Fruit fly (Drosophila melanogaster) whole organism, embryonic: ENCODE measurements around the gene CG31637.

Experiments
- Abd-B ChIP-seq: fragments of 200-800 bp; sonication (Bioruptor generic); optimal IDR thresholded peaks from 2 replicates; lab custom pipeline; 2018; ENCODE audit warnings: missing biosample characterization, mild to moderate bottlenecking, missing genetic modification characterization, moderate library complexity
- Asciz ChIP-seq: fragments of 200-800 bp; sonication (Bioruptor generic); optimal IDR thresholded peaks from 2 replicates; lab custom pipeline; 2017; ENCODE audit warnings: missing biosample characterization, mild to moderate bottlenecking, missing genetic modification characterization, missing genetic modification reagents
- Atf6 ChIP-seq: fragments of 200-800 bp; sonication (Bioruptor generic); IDR thresholded peaks from 2 replicates; pipeline ENCODE4 v1.3.6; 2022; ENCODE audit warnings: missing biosample characterization, missing genetic modification characterization
- Blimp-1 ChIP-seq: fragments of 200-800 bp; sonication (Bioruptor generic); optimal IDR thresholded peaks from 3 replicates; lab custom pipeline; 2018; ENCODE audit warnings: missing biosample characterization, missing genetic modification characterization, mild to moderate bottlenecking, moderate library complexity, missing genetic modification reagents
- CG1233 ChIP-seq: fragments of 200-800 bp; sonication (Bioruptor generic); optimal IDR thresholded peaks from 4 replicates; lab custom pipeline; 2018; ENCODE audit warnings: missing biosample characterization, mild to moderate bottlenecking, missing genetic modification characterization
- CG13287 ChIP-seq: fragments of 200-800 bp; sonication (Bioruptor generic); IDR thresholded peaks from 2 replicates; pipeline ENCODE4 v1.3.6; 2022; ENCODE audit warnings: missing biosample characterization, missing genetic modification characterization; ENCODE audit not compliant: partially characterized antibody
- CG13296 ChIP-seq: fragments of 200-800 bp; sonication (Bioruptor generic); optimal IDR thresholded peaks from 3 replicates; lab custom pipeline; 2018; ENCODE audit warnings: missing biosample characterization, mild to moderate bottlenecking, missing genetic modification characterization
- CG14014 ChIP-seq: fragments of 200-800 bp; sonication (Bioruptor generic); IDR thresholded peaks from 2 replicates; pipeline ENCODE4 v1.3.6; 2022; ENCODE audit warnings: missing biosample characterization, missing genetic modification characterization
- CG1529 ChIP-seq: fragments of 200-800 bp; sonication (Bioruptor generic); optimal IDR thresholded peaks from 3 replicates; lab custom pipeline; 2018; ENCODE audit warnings: missing biosample characterization, missing genetic modification characterization
- CG17359 ChIP-seq: fragments of 200-800 bp; sonication (Bioruptor generic); optimal IDR thresholded peaks from 3 replicates; lab custom pipeline; 2018; ENCODE audit warnings: missing biosample characterization, mild to moderate bottlenecking, missing genetic modification characterization, moderate library complexity
- CG1792 ChIP-seq: fragments of 200-800 bp; sonication (Bioruptor generic); optimal IDR thresholded peaks from 2 replicates; lab custom pipeline; 2016; ENCODE audit warnings: missing biosample characterization, missing genetic modification characterization
- CG31441 ChIP-seq: fragments of 200-800 bp; sonication (Bioruptor generic); IDR thresholded peaks from 2 replicates; pipeline ENCODE4 v1.3.6; 2022; ENCODE audit warnings: missing biosample characterization, missing genetic modification characterization
- CG33213 ChIP-seq: fragments of 200-800 bp; sonication (Bioruptor generic); optimal IDR thresholded peaks from 3 replicates; lab custom pipeline; 2016; ENCODE audit warnings: missing biosample characterization, missing genetic modification characterization
- CG33557 ChIP-seq: fragments of 200-800 bp; sonication (Bioruptor generic); optimal IDR thresholded peaks from 2 replicates; lab custom pipeline; 2019; ENCODE audit warnings: missing biosample characterization, mild to moderate bottlenecking, missing genetic modification characterization, moderate library complexity
- CG34224 ChIP-seq: fragments of 200-800 bp; sonication (Bioruptor generic); IDR thresholded peaks from 3 replicates; pipeline ENCODE4 v1.3.6; 2022; ENCODE audit warnings: missing biosample characterization, missing genetic modification characterization; ENCODE audit not compliant: partially characterized antibody
- CG3838 ChIP-seq: fragments of 200-800 bp; sonication (Bioruptor generic); optimal IDR thresholded peaks from 3 replicates; lab custom pipeline; 2016; ENCODE audit warnings: missing biosample characterization, missing genetic modification characterization
- CG4282 ChIP-seq: fragments of 200-800 bp; sonication (Bioruptor generic); optimal IDR thresholded peaks from 2 replicates; lab custom pipeline; 2016; ENCODE audit warnings: missing biosample characterization, missing genetic modification characterization
- CG6175 ChIP-seq: fragments of 200-800 bp; sonication (Bioruptor generic); IDR thresholded peaks from 3 replicates; pipeline ENCODE4 v1.3.6; 2022; ENCODE audit warnings: missing biosample characterization, missing genetic modification characterization
- CG6813 ChIP-seq: fragments of 200-800 bp; sonication (Bioruptor generic); optimal IDR thresholded peaks from 2 replicates; lab custom pipeline; 2017; ENCODE audit warnings: missing biosample characterization, missing genetic modification characterization, mild to moderate bottlenecking, moderate library complexity, missing genetic modification reagents
- CG7963 ChIP-seq: fragments of 200-800 bp; sonication (Bioruptor generic); IDR thresholded peaks from 3 replicates; pipeline ENCODE4 v1.3.6; 2022; ENCODE audit warnings: missing biosample characterization, missing genetic modification characterization; ENCODE audit not compliant: partially characterized antibody
- CG9817 ChIP-seq: fragments of 200-800 bp; sonication (Bioruptor generic); optimal IDR thresholded peaks from 2 replicates; lab custom pipeline; 2018; ENCODE audit warnings: missing biosample characterization, mild to moderate bottlenecking, missing genetic modification characterization, moderate library complexity
- Camta ChIP-seq: fragments of 200-800 bp; sonication (Bioruptor generic); optimal IDR thresholded peaks from 2 replicates; lab custom pipeline; 2016; ENCODE audit warnings: missing biosample characterization, missing genetic modification characterization
- D19A ChIP-seq: fragments of 200-800 bp; optimal IDR thresholded peaks from 3 replicates; lab custom pipeline; 2019; ENCODE audit warnings: missing biosample characterization, mild to moderate bottlenecking, missing genetic modification characterization, moderate library complexity
- Dek ChIP-seq: fragments of 200-800 bp; sonication (Bioruptor generic); optimal IDR thresholded peaks from 3 replicates; lab custom pipeline; 2019; ENCODE audit warnings: missing biosample characterization, mild to moderate bottlenecking, missing genetic modification characterization, moderate library complexity
- Dp ChIP-seq: fragments of 200-800 bp; sonication (Bioruptor generic); optimal IDR thresholded peaks from 2 replicates; lab custom pipeline; 2018; ENCODE audit warnings: missing biosample characterization, mild to moderate bottlenecking, missing genetic modification characterization, moderate library complexity
- E2f2 ChIP-seq: fragments of 200-800 bp; sonication (Bioruptor generic); IDR thresholded peaks from 2 replicates; pipeline ENCODE4 v1.3.6; 2022; ENCODE audit warnings: missing biosample characterization, missing genetic modification characterization
- Elba2 ChIP-seq: fragments of 200-800 bp; sonication (Bioruptor generic); optimal IDR thresholded peaks from 3 replicates; lab custom pipeline; 2016; ENCODE audit warnings: missing biosample characterization, missing genetic modification characterization
- Oli ChIP-seq: fragments of 200-800 bp; sonication (Bioruptor generic); optimal IDR thresholded peaks from 2 replicates; lab custom pipeline; 2018; ENCODE audit warnings: missing biosample characterization, mild to moderate bottlenecking, missing genetic modification characterization, moderate library complexity
- Sin3A ChIP-seq: fragments of >200 bp; optimal IDR thresholded peaks from 2 replicates; lab custom pipeline; 2018
- Sry-β ChIP-seq: fragments of 200-800 bp; sonication (Bioruptor generic); optimal IDR thresholded peaks from 2 replicates; lab custom pipeline; 2018; ENCODE audit warnings: missing biosample characterization, mild to moderate bottlenecking, missing genetic modification characterization, moderate library complexity
- Trl ChIP-seq, 3 experiments: fragments of >200 bp in 2 of 3; fragments of 200-800 bp in 1 of 3; sonication (Bioruptor generic) in 1 of 3; optimal IDR thresholded peaks; 2 replicates in 1 of 3; 3 replicates in 2 of 3; lab custom pipeline; 2016 to 2017; ENCODE audit warnings: missing biosample characterization in 1 of 3, missing genetic modification characterization in 1 of 3
- ato ChIP-seq: fragments of 200-800 bp; sonication (Bioruptor generic); IDR thresholded peaks from 2 replicates; pipeline ENCODE4 v1.3.6; 2022; ENCODE audit warnings: missing biosample characterization, missing genetic modification characterization; ENCODE audit not compliant: partially characterized antibody
- cas ChIP-seq: fragments of 200-800 bp; sonication (Bioruptor generic); IDR thresholded peaks from 2 replicates; pipeline ENCODE4 v1.3.6; 2022; ENCODE audit warnings: missing biosample characterization, missing genetic modification characterization
- ci ChIP-seq: fragments of 200-800 bp; sonication (Bioruptor generic); IDR thresholded peaks from 3 replicates; pipeline ENCODE4 v1.3.6; 2022; ENCODE audit warnings: missing biosample characterization, missing genetic modification characterization
- da ChIP-seq: fragments of 200-800 bp; sonication (Bioruptor generic); optimal IDR thresholded peaks from 2 replicates; lab custom pipeline; 2016; ENCODE audit warnings: missing biosample characterization, missing genetic modification characterization
- dysf ChIP-seq: fragments of 200-800 bp; sonication (Bioruptor generic); IDR thresholded peaks from 3 replicates; pipeline ENCODE4 v1.3.6; 2022; ENCODE audit warnings: missing biosample characterization, missing genetic modification characterization
- fd3F ChIP-seq: fragments of 200-800 bp; sonication (Bioruptor generic); optimal IDR thresholded peaks from 2 replicates; lab custom pipeline; 2018; ENCODE audit warnings: missing biosample characterization, mild to moderate bottlenecking, missing genetic modification characterization, moderate library complexity
- grau ChIP-seq: fragments of 200-800 bp; optimal IDR thresholded peaks from 3 replicates; lab custom pipeline; 2019; ENCODE audit warnings: missing biosample characterization, mild to moderate bottlenecking, missing genetic modification characterization, moderate library complexity
- jing ChIP-seq: fragments of 200-800 bp; sonication (Bioruptor generic); optimal IDR thresholded peaks from 2 replicates; lab custom pipeline; 2018; ENCODE audit warnings: missing biosample characterization, mild to moderate bottlenecking, missing genetic modification characterization
- kni ChIP-seq: fragments of 200-800 bp; sonication (Bioruptor generic); optimal IDR thresholded peaks from 3 replicates; lab custom pipeline; 2017; ENCODE audit warnings: mild to moderate bottlenecking, missing biosample characterization, missing genetic modification reagents, missing genetic modification characterization
- maf-S ChIP-seq: fragments of 200-800 bp; sonication (Bioruptor generic); optimal IDR thresholded peaks from 2 replicates; lab custom pipeline; 2016; ENCODE audit warnings: missing biosample characterization, missing genetic modification characterization
- psq ChIP-seq: fragments of 200-800 bp; sonication (Bioruptor generic); optimal IDR thresholded peaks from 2 replicates; lab custom pipeline; 2017; ENCODE audit warnings: missing biosample characterization, missing genetic modification characterization
- pzg ChIP-seq: fragments of 200-800 bp; sonication (Bioruptor generic); optimal IDR thresholded peaks from 3 replicates; lab custom pipeline; 2018; ENCODE audit warnings: missing biosample characterization, mild to moderate bottlenecking, missing genetic modification characterization, moderate library complexity
- scrt ChIP-seq: fragments of 200-800 bp; sonication (Bioruptor generic); optimal IDR thresholded peaks from 2 replicates; lab custom pipeline; 2018; ENCODE audit warnings: missing biosample characterization, mild to moderate bottlenecking, missing genetic modification characterization, moderate library complexity
- sd ChIP-seq: fragments of 200-800 bp; sonication (Bioruptor generic); optimal IDR thresholded peaks from 3 replicates; lab custom pipeline; 2018; ENCODE audit warnings: missing biosample characterization, mild to moderate bottlenecking, missing genetic modification characterization, moderate library complexity
- sens-2 ChIP-seq: fragments of 200-800 bp; sonication (Bioruptor generic); IDR thresholded peaks from 2 replicates; pipeline ENCODE4 v1.3.6; 2022; ENCODE audit warnings: missing biosample characterization, missing genetic modification characterization
- z ChIP-seq: fragments of 200-800 bp; sonication (Bioruptor generic); IDR thresholded peaks from 3 replicates; pipeline ENCODE4 v1.3.6; 2022; ENCODE audit warnings: missing biosample characterization, missing genetic modification characterization

CG31637 gene

DNA sequence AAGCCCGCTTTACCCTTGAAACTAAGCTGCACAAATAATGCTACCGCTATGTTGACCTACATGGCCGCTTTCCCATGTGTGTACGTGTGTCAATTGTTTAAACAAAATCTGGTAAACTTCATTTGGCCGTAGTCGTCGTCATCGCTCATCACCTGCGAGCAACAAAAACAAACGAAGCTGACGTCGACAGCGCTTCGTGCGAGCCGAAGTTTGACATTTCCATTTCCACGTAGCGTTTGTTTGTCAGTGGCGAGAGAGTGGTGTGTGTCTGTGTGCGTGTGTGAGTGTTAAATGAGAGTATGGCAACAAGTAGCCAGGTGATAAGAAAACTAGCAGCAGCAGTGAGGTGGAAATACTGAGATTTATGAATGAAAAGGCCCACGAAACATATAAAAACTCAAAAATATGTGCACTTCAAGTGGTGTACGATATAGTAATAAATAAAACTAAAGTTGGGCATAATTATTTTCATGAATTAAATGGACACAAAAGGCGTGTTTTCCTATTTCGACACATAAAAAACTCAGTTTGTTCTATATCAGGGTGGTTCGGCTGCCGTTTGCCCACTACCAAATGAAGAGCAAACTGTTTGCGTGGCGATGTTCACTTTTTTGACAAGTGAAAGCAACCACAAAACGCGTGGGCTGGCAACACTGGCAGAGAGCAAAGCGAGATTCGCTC, 19.1 kb upstream of the CG31637 start (continued):
- TF ChIP-seq Abd-B (GFP tag; lab: Kevin White, UChicago) = no peak
- peak; percentile 12; the same call in 1 of the 2 replicates for TF ChIP-seq CG14014 (GFP tag; lab: Robert Waterston, UW)
- peak; percentile 13; the same call in 1 of the 2 replicates for TF ChIP-seq CG13287 (GFP tag; lab: Robert Waterston, UW)
- peak; percentile 70 for TF ChIP-seq kni (GFP tag; lab: Kevin White, UChicago)
- TF ChIP-seq CG3838 (GFP tag; lab: Kevin White, UChicago) = no peak
- 0 out of 2 replicates have a peak, but pooled peaks have one; percentile 19 for TF ChIP-seq CG31441 (GFP tag; lab: Robert Waterston, UW)
- TF ChIP-seq Blimp-1 (GFP tag; lab: Kevin White, UChicago) = peak; percentile 51
- TF ChIP-seq psq (GFP tag; lab: Kevin White, UChicago) = no peak
- peak; percentile 13 for TF ChIP-seq grau (tag; lab: Kevin White, UChicago)
- TF ChIP-seq Dek (tag; lab: Kevin White, UChicago) = peak; percentile 8
- TF ChIP-seq CG1233 (GFP tag; lab: Kevin White, UChicago) = peak; percentile 63
- TF ChIP-seq Elba2 = no peak
- TF ChIP-seq Dp (GFP tag; lab: Kevin White, UChicago) = no peak
- peak; percentile 97 for TF ChIP-seq scrt
- TF ChIP-seq CG6175 (GFP tag; lab: Robert Waterston, UW) = no peak
- TF ChIP-seq CG4282 (GFP tag; lab: Kevin White, UChicago) = no peak
- no peak for TF ChIP-seq fd3F (GFP tag; lab: Kevin White, UChicago)
- TF ChIP-seq jing (GFP tag; lab: Kevin White, UChicago) = no peak
- TF ChIP-seq CG6813 (GFP tag; lab: Kevin White, UChicago) = peak; percentile 69
- TF ChIP-seq Sry-β = no peak
- TF ChIP-seq CG17359 (tag; lab: Kevin White, UChicago) = peak; percentile 39
- peak; percentile 55; the same call in 2 of the 3 replicates for TF ChIP-seq ci (GFP tag; lab: Robert Waterston, UW)
- TF ChIP-seq D19A (tag; lab: Kevin White, UChicago) = peak; percentile 42
- TF ChIP-seq CG34224 (GFP tag; lab: Robert Waterston, UW) = no peak
- no peak for TF ChIP-seq Camta (GFP tag; lab: Kevin White, UChicago)
- TF ChIP-seq Atf6 (GFP tag; lab: Robert Waterston, UW) = 0 out of 2 replicates have a peak, but pooled peaks have one; percentile 6
- TF ChIP-seq Oli (tag; lab: Kevin White, UChicago) = no peak
- peak; percentile 27 for TF ChIP-seq E2f2
- TF ChIP-seq CG9817 (tag; lab: Kevin White, UChicago) = peak; percentile 18
- TF ChIP-seq CG7963 (GFP tag; lab: Robert Waterston, UW) = no peak
- TF ChIP-seq da = no peak
- TF ChIP-seq CG13296 (GFP tag; lab: Kevin White, UChicago) = peak; percentile 83

DNA sequence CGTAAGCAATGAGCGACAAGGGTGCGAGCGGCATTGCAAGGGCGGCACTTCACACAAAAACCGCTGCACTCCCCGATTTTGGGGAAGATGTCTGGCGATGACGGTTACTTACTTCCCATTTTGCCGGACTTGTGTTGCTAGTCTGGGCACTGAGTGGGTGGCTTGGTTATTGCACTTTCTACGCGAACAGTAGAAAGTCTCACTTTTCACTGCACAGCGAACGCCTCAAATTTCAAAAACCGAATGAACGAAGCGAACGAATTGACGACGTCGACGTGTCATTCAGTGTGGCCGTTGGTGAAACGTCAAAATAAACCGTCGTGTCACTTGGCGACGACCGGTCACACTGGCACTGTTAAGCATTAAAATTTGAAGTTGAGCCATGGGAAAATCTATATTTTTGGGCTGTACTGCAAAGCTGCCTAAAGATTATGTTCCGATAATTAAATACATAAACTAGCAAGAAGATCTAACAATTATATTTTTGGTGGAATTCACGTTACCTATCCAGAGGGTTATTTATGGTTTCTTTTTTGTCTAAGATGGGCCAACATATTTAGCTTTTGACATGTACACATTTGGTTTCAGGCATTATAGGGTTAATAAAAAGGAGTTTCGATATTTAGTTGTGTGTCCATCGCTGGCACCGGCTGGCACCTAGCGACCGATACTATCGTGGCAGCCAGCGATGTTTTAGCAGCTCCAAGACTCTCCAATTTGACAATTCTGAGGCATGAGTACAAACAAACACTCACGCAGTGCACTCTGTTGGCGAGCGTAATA, 18.0 kb upstream of the CG31637 start, which contains the start of the genes Sec61alpha and Daxx:
TSS of gene Sec61alpha (minus strand) at position 364 of the 783 bp plus-strand sequence.
TSS of gene Daxx (plus strand) at position 718 of the 783 bp plus-strand sequence.
- peak; percentile 98 for TF ChIP-seq Sin3A (lab: Kevin White, UChicago)
- TF ChIP-seq Asciz = peak; percentile 53
- peak; percentile 50 for TF ChIP-seq CG33557 (GFP tag; lab: Kevin White, UChicago)
- peak; percentile 46 for TF ChIP-seq sd (tag; lab: Kevin White, UChicago)
- TF ChIP-seq Dek (tag; lab: Kevin White, UChicago) = peak; percentile 87
- TF ChIP-seq ato (GFP tag; lab: Robert Waterston, UW) = peak; percentile 100
- TF ChIP-seq sens-2 (GFP tag; lab: Robert Waterston, UW) = peak; percentile 73
- peak; percentile 50 for TF ChIP-seq CG1529 (GFP tag; lab: Kevin White, UChicago)
- TF ChIP-seq cas = peak; percentile 88
- peak; percentile 88 for TF ChIP-seq dysf (GFP tag; lab: Robert Waterston, UW)
- peak; percentile 31; the same call in 1 of the 3 replicates for TF ChIP-seq z (GFP tag; lab: Robert Waterston, UW)
- TF ChIP-seq pzg (GFP tag; lab: Kevin White, UChicago) = peak; percentile 89
- peak; percentile 91 for TF ChIP-seq CG33213 (GFP tag; lab: Kevin White, UChicago)
- peak; percentile 92 for TF ChIP-seq maf-S
- no peak for TF ChIP-seq Trl (optimal IDR thresholded peaks at IDR 0.05; lab: Kevin White, UChicago)
- peak; percentile 91 for TF ChIP-seq Trl (GFP tag; optimal IDR thresholded peaks at IDR 0.05; lab: Kevin White, UChicago)
- peak; percentile 71 for TF ChIP-seq CG1792 (GFP tag; lab: Kevin White, UChicago)
